Fruit fly (Drosophila melanogaster): ENCODE measurements around the gene Ets21C.

The Ets21C gene

dm6 chr2L:522752-523151 lies 30.0 kb downstream of the Ets21C start (continued):
- TF ChIP-seq HLH3B (GFP tag; IDR thresholded peaks at IDR 0.05) (peak; percentile 48; the same call in 1 of the 2 replicates), Optix (GFP tag; IDR thresholded peaks at IDR 0.05) (no peak), CG14667 (GFP tag; IDR thresholded peaks at IDR 0.05) (peak; percentile 16; the same call in 1 of the 2 replicates), sug (tag; optimal IDR thresholded peaks at IDR 0.05) (no peak), CG6254 (GFP tag; optimal IDR thresholded peaks at IDR 0.05) (peak; percentile 33), dpn (GFP tag; optimal IDR thresholded peaks at IDR 0.05) (peak in 1 of 2 experiments; percentile 32), CG16813 (GFP tag; IDR thresholded peaks at IDR 0.05; ENCODE audit: partially characterized antibody) (no peak), CG9876 (GFP tag; optimal IDR thresholded peaks at IDR 0.05) (no peak), Atf6 (GFP tag; IDR thresholded peaks at IDR 0.05) (no peak), CG14860 (GFP tag; IDR thresholded peaks at IDR 0.05; ENCODE audit: partially characterized antibody) (no peak), Nf-YC (tag; optimal IDR thresholded peaks at IDR 0.05) (no peak), zen2 (GFP tag; IDR thresholded peaks at IDR 0.05; ENCODE audit: partially characterized antibody) (no peak), tx (GFP tag; optimal IDR thresholded peaks at IDR 0.05) (no peak), Vsx1 (GFP tag; optimal IDR thresholded peaks at IDR 0.05) (peak; percentile 33), CG3407 (GFP tag; optimal IDR thresholded peaks at IDR 0.05) (peak; percentile 35), phol (tag; optimal IDR thresholded peaks at IDR 0.05) (peak; percentile 74), otp (GFP tag; IDR thresholded peaks at IDR 0.05) (peak; percentile 78), sc (optimal IDR thresholded peaks at IDR 0.05) (no peak), sc (GFP tag; optimal IDR thresholded peaks at IDR 0.05) (no peak), hbn (GFP tag; IDR thresholded peaks at IDR 0.05; ENCODE audit: partially characterized antibody) (no peak), slbo (GFP tag; IDR thresholded peaks at IDR 0.05) (peak; percentile 37; the same call in 1 of the 2 replicates), Antp (GFP tag; optimal IDR thresholded peaks at IDR 0.05) (peak; percentile 20), CG33213 (GFP tag; optimal IDR thresholded peaks at IDR 0.05) (no peak), Doc3 (GFP tag; IDR thresholded peaks at IDR 0.05; ENCODE audit: partially characterized antibody) (no peak), CG33557 (GFP tag; optimal IDR thresholded peaks at IDR 0.05) (no peak), ttk (GFP tag; IDR thresholded peaks at IDR 0.05) (peak; percentile 44; the same call in 1 of the 2 replicates), Taf1 (GFP tag; IDR thresholded peaks at IDR 0.05) (no peak), z (GFP tag; IDR thresholded peaks at IDR 0.05) (0 out of 3 replicates have a peak, but pooled peaks have one; percentile 38), CG13894 (tag; optimal IDR thresholded peaks at IDR 0.05) (no peak), fu2 (GFP tag; optimal IDR thresholded peaks at IDR 0.05) (no peak), luna (GFP tag; optimal IDR thresholded peaks at IDR 0.05) (no peak), CG1603 (tag; optimal IDR thresholded peaks at IDR 0.05) (peak; percentile 45), tap (tag; optimal IDR thresholded peaks at IDR 0.05) (peak; percentile 9), zf30C (GFP tag; optimal IDR thresholded peaks at IDR 0.05) (peak; percentile 40), bab2 (GFP tag; optimal IDR thresholded peaks at IDR 0.05) (peak; percentile 31), peb (GFP tag; IDR thresholded peaks at IDR 0.05) (no peak; the same call in 1 of the 2 replicates), HmgD (GFP tag; optimal IDR thresholded peaks at IDR 0.05) (no peak), Stat92E (GFP tag; optimal IDR thresholded peaks at IDR 0.05) (no peak), CG15269 (tag; optimal IDR thresholded peaks at IDR 0.05) (peak; percentile 12), Jarid2 (GFP tag; optimal IDR thresholded peaks at IDR 0.05) (no peak), CG12104 (GFP tag; optimal IDR thresholded peaks at IDR 0.05) (peak; percentile 14), CG42726 (GFP tag; IDR thresholded peaks at IDR 0.05; ENCODE audit: partially characterized antibody) (no peak), CG31388 (GFP tag; optimal IDR thresholded peaks at IDR 0.05) (no peak), CG10959 (GFP tag; IDR thresholded peaks at IDR 0.05) (peak; percentile 54), Neu2 (GFP tag; optimal IDR thresholded peaks at IDR 0.05; ENCODE audit: borderline replicate concordance) (no peak), chinmo (GFP tag; IDR thresholded peaks at IDR 0.05; ENCODE audit: partially characterized antibody) (no peak), pb (GFP tag; optimal IDR thresholded peaks at IDR 0.05) (no peak), yki (optimal IDR thresholded peaks at IDR 0.05) (no peak), Rx (GFP tag; IDR thresholded peaks at IDR 0.05) (no peak), sisA (GFP tag; IDR thresholded peaks at IDR 0.05) (peak; percentile 58), onecut (GFP tag; IDR thresholded peaks at IDR 0.05) (peak; percentile 22; the same call in 1 of the 2 replicates)

All from whole organism, embryonic.